Worm (Caenorhabditis elegans) whole organism, L4 larva: ENCODE results near the gene F47B7.2.

Experiments used
- F10B5.3 ChIP-seq: sonication (generic microtip); optimal IDR thresholded peaks from 2 replicates; lab custom pipeline; 2016; ENCODE audit warnings: mild to moderate bottlenecking, missing genetic modification characterization, missing compliant biosample characterization
- F37D6.2 ChIP-seq: sonication (generic microtip); optimal IDR thresholded peaks from 2 replicates; lab custom pipeline; 2016; ENCODE audit warnings: mild to moderate bottlenecking, missing genetic modification characterization, missing compliant biosample characterization
- F44E2.7 ChIP-seq: fragments of 200-800 bp; sonication (Bioruptor generic); IDR thresholded peaks from 2 replicates; pipeline ENCODE4 v2.1.2; 2022; ENCODE audit warnings: missing genetic modification characterization, missing compliant biosample characterization
- F49E8.2 ChIP-seq: sonication (generic microtip); optimal IDR thresholded peaks from 2 replicates; lab custom pipeline; 2016; ENCODE audit warnings: missing compliant biosample characterization, mild to moderate bottlenecking, missing genetic modification characterization, borderline replicate concordance
- R02D3.7 ChIP-seq: fragments of 150-350 bp; sonication (generic microtip); optimal IDR thresholded peaks from 3 replicates; lab custom pipeline; 2014; ENCODE audit warnings: missing biosample characterization, missing genetic modification characterization
- T26A8.4 ChIP-seq: fragments of 200-800 bp; sonication (Bioruptor generic); IDR thresholded peaks from 2 replicates; pipeline ENCODE4 v1.3.6; 2022; ENCODE audit warnings: missing genetic modification characterization, missing compliant biosample characterization
- Y75B8A.6 ChIP-seq: fragments of 200-800 bp; sonication (Bioruptor generic); IDR thresholded peaks from 2 replicates; pipeline ENCODE4 v1.3.6; 2022; ENCODE audit warnings: missing genetic modification reagents, missing genetic modification characterization, missing compliant biosample characterization
- ZK546.5 ChIP-seq, 2 experiments: sonication (generic microtip); optimal IDR thresholded peaks; 2 replicates each; lab custom pipeline; 2017; ENCODE audit warnings: missing biosample characterization in 2 of 2, missing genetic modification characterization in 2 of 2
- ama-1 ChIP-seq: fragments of 150-350 bp; optimal IDR thresholded peaks from 2 replicates; lab custom pipeline; 2014; ENCODE audit warnings: inconsistent platforms, mixed read lengths
- ceh-20 ChIP-seq: fragments of 200-800 bp; sonication (Bioruptor generic); IDR thresholded peaks from 2 replicates; pipeline ENCODE4 v1.3.6; 2022; ENCODE audit warnings: missing genetic modification reagents, missing genetic modification characterization, missing compliant biosample characterization
- ceh-32 ChIP-seq: sonication (generic microtip); optimal IDR thresholded peaks from 2 replicates; lab custom pipeline; 2016; ENCODE audit warnings: mild to moderate bottlenecking, missing genetic modification characterization, missing compliant biosample characterization; ENCODE audit not compliant: poor library complexity
- ceh-62 ChIP-seq: sonication (generic microtip); optimal IDR thresholded peaks from 2 replicates; lab custom pipeline; 2017; ENCODE audit warnings: missing biosample characterization, missing genetic modification characterization
- ceh-82 ChIP-seq: sonication (generic microtip); optimal IDR thresholded peaks from 2 replicates; lab custom pipeline; 2017; ENCODE audit warnings: missing biosample characterization, missing genetic modification characterization
- ces-1 ChIP-seq: fragments of 150-350 bp; sonication (generic microtip); optimal IDR thresholded peaks from 4 replicates; lab custom pipeline; 2014; ENCODE audit warnings: missing biosample characterization, missing genetic modification reagents, missing genetic modification characterization
- daf-12 ChIP-seq: fragments of 150-350 bp; optimal IDR thresholded peaks from 2 replicates; lab custom pipeline; 2014; ENCODE audit warnings: missing biosample characterization, missing genetic modification reagents, missing genetic modification characterization
- dmd-9 ChIP-seq: fragments of 200-800 bp; sonication (Bioruptor generic); IDR thresholded peaks from 2 replicates; pipeline ENCODE4 v1.3.6; 2022; ENCODE audit warnings: missing genetic modification reagents, missing genetic modification characterization, missing compliant biosample characterization
- dpl-1 ChIP-seq: fragments of 150-350 bp; optimal IDR thresholded peaks from 2 replicates; lab custom pipeline; 2014; ENCODE audit warnings: missing biosample characterization, missing genetic modification reagents, missing genetic modification characterization
- duxl-1 ChIP-seq: sonication (generic microtip); optimal IDR thresholded peaks from 2 replicates; lab custom pipeline; 2016; ENCODE audit warnings: mild to moderate bottlenecking, missing genetic modification characterization, moderate library complexity, missing compliant biosample characterization; ENCODE audit not compliant: poor library complexity
- dve-1 ChIP-seq: sonication (generic microtip); optimal IDR thresholded peaks from 2 replicates; lab custom pipeline; 2017; ENCODE audit warnings: antibody characterized with exemption, mild to moderate bottlenecking, missing genetic modification characterization, missing compliant biosample characterization; ENCODE audit not compliant: insufficient read depth
- egl-27 ChIP-seq: sonication (generic microtip); optimal IDR thresholded peaks from 3 replicates; lab custom pipeline; 2017; ENCODE audit warnings: missing biosample characterization, missing genetic modification reagents, missing genetic modification characterization
- fos-1 ChIP-seq: fragments of 150-350 bp; optimal IDR thresholded peaks from 2 replicates; lab custom pipeline; 2014; ENCODE audit warnings: missing biosample characterization, missing genetic modification characterization
- hlh-30 ChIP-seq: sonication (generic microtip); optimal IDR thresholded peaks from 2 replicates; lab custom pipeline; 2017; ENCODE audit warnings: antibody characterized with exemption, mild to moderate bottlenecking, missing genetic modification characterization, missing compliant biosample characterization; ENCODE audit not compliant: insufficient read depth
- lin-15B ChIP-seq: fragments of 150-350 bp; sonication (generic microtip); optimal IDR thresholded peaks from 3 replicates; lab custom pipeline; 2014; ENCODE audit warnings: missing biosample characterization, missing genetic modification characterization
- lin-39 ChIP-seq: fragments of 150-350 bp; optimal IDR thresholded peaks from 2 replicates; lab custom pipeline; 2014; ENCODE audit warnings: missing biosample characterization, missing genetic modification reagents, missing genetic modification characterization
- madf-9 ChIP-seq: fragments of 200-800 bp; sonication (Bioruptor generic); conservative IDR thresholded peaks from 2 replicates; pipeline ENCODE4 v1.3.6; 2022; ENCODE audit warnings: missing genetic modification reagents, missing genetic modification characterization, missing compliant biosample characterization
- mdl-1 ChIP-seq, 2 experiments: fragments of 150-350 bp in 1 of 2; sonication (generic microtip) in 1 of 2; optimal IDR thresholded peaks; 2 replicates each; lab custom pipeline; 2014 to 2017; ENCODE audit warnings: missing biosample characterization in 2 of 2, missing genetic modification characterization in 2 of 2
- mep-1 ChIP-seq: fragments of 150-350 bp; sonication (generic microtip); optimal IDR thresholded peaks from 3 replicates; lab custom pipeline; 2014; ENCODE audit warnings: missing biosample characterization, missing genetic modification characterization
- mes-2 ChIP-seq: sonication (generic microtip); optimal IDR thresholded peaks from 2 replicates; lab custom pipeline; 2016; ENCODE audit warnings: missing genotype, mild to moderate bottlenecking, missing genetic modification characterization, missing compliant biosample characterization; ENCODE audit not compliant: poor library complexity, severe bottlenecking
- nhr-111 ChIP-seq: fragments of 200-800 bp; sonication (Bioruptor generic); optimal IDR thresholded peaks from 2 replicates; lab custom pipeline; 2018; ENCODE audit warnings: mild to moderate bottlenecking, missing genetic modification characterization, missing compliant biosample characterization
- nhr-237 ChIP-seq: sonication (generic microtip); optimal IDR thresholded peaks from 2 replicates; lab custom pipeline; 2017; ENCODE audit warnings: missing biosample characterization, missing genetic modification characterization
- nhr-28 ChIP-seq: fragments of 150-350 bp; optimal IDR thresholded peaks from 2 replicates; lab custom pipeline; 2014; ENCODE audit warnings: missing biosample characterization, missing genetic modification characterization
- nhr-41 ChIP-seq: fragments of 200-800 bp; sonication (Bioruptor generic); IDR thresholded peaks from 2 replicates; pipeline ENCODE4 v1.3.6; 2022; ENCODE audit warnings: missing genetic modification reagents, missing genetic modification characterization, missing compliant biosample characterization
- pha-4 ChIP-seq, 2 experiments: fragments of 150-350 bp in 1 of 2; fragments of 200-800 bp in 1 of 2; sonication (Bioruptor generic) in 1 of 2; IDR thresholded peaks in 1 of 2; optimal IDR thresholded peaks in 1 of 2; 2 replicates each; pipeline versions ENCODE4 v1.3.6 to Lab custom; 2014 to 2022; ENCODE audit warnings: missing genetic modification characterization in 2 of 2, missing genetic modification reagents in 2 of 2, missing biosample characterization in 1 of 2, missing compliant biosample characterization in 1 of 2
- pqm-1 ChIP-seq: sonication (generic microtip); optimal IDR thresholded peaks from 2 replicates; lab custom pipeline; 2017; ENCODE audit warnings: missing biosample characterization, missing genetic modification characterization
- rbr-2 ChIP-seq: sonication (generic microtip); optimal IDR thresholded peaks from 2 replicates; lab custom pipeline; 2016; ENCODE audit warnings: missing genotype, missing genetic modification characterization, missing compliant biosample characterization
- saeg-2 ChIP-seq: fragments of 200-800 bp; sonication (Bioruptor generic); IDR thresholded peaks from 2 replicates; pipeline ENCODE4 v1.3.6; 2022; ENCODE audit warnings: missing genetic modification reagents, missing genetic modification characterization, missing compliant biosample characterization
- sdz-12 ChIP-seq: fragments of 200-800 bp; sonication (Bioruptor generic); optimal IDR thresholded peaks from 2 replicates; lab custom pipeline; 2018; ENCODE audit warnings: mild to moderate bottlenecking, missing genetic modification characterization, missing compliant biosample characterization
- snpc-1.2 ChIP-seq: fragments of 200-800 bp; sonication (Bioruptor generic); IDR thresholded peaks from 2 replicates; pipeline ENCODE4 v1.3.6; 2022; ENCODE audit warnings: missing genetic modification reagents, missing genetic modification characterization, missing compliant biosample characterization
- snpc-4 ChIP-seq: fragments of 150-350 bp; optimal IDR thresholded peaks from 2 replicates; lab custom pipeline; 2014; ENCODE audit warnings: missing biosample characterization, missing genetic modification characterization
- unc-130 ChIP-seq: sonication (generic microtip); optimal IDR thresholded peaks from 2 replicates; lab custom pipeline; 2016; ENCODE audit warnings: missing genetic modification reagents, missing genetic modification characterization, missing compliant biosample characterization
- unc-39 ChIP-seq: sonication (generic microtip); optimal IDR thresholded peaks from 2 replicates; lab custom pipeline; 2017; ENCODE audit warnings: missing biosample characterization, missing genetic modification characterization
- vab-7 ChIP-seq: fragments of 200-800 bp; sonication (Bioruptor generic); IDR thresholded peaks from 2 replicates; pipeline ENCODE4 v1.3.6; 2022; ENCODE audit warnings: missing genetic modification reagents, missing genetic modification characterization, missing compliant biosample characterization
- zfp-2 ChIP-seq: sonication (generic microtip); optimal IDR thresholded peaks from 2 replicates; lab custom pipeline; 2016; ENCODE audit warnings: mild to moderate bottlenecking, missing genetic modification characterization, missing compliant biosample characterization
- zfp-3 ChIP-seq: fragments of 200-800 bp; sonication (Bioruptor generic); conservative IDR thresholded peaks from 2 replicates; pipeline ENCODE4 v1.3.6; 2022; ENCODE audit warnings: missing genetic modification reagents, missing genetic modification characterization, missing compliant biosample characterization

The F47B7.2 gene

DNA sequence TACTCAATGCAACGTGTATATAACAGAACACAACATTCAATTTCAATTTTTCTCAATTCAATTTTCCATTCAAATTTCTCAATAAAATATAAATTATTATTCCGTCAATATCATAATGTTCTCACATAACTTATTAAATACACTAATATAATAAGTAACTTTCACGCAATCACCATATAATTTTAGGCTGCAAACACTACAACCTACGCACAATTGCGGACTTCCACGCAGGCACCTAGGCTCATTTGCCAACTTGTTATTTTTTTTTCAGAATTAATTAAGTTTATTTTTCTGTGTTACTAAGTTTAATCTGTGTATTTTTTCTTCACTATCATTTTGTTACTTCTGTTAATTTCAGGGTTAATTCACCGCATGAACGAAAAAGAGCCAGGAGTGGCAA, at the start of gene F47B7.2:
TSS of gene F47B7.2 (plus strand) at position 358 of the 400 bp plus-strand sequence.
- peak; percentile 10 for TF ChIP-seq rbr-2 (tag; lab: Kevin White, UChicago)
- no peak for TF ChIP-seq sdz-12 (GFP tag; lab: Kevin White, UChicago)
- no peak for TF ChIP-seq F37D6.2 (tag; lab: Kevin White, UChicago)
- no peak for TF ChIP-seq T26A8.4 (GFP tag; lab: Robert Waterston, UW)
- TF ChIP-seq fos-1 (tag; lab: Kevin White, UChicago), result no peak
- TF ChIP-seq F49E8.2, result no peak
- no peak for TF ChIP-seq pqm-1 (tag; lab: Kevin White, UChicago)
- TF ChIP-seq dpl-1 (GFP tag; lab: Kevin White, UChicago), result no peak
- peak; percentile 31 for TF ChIP-seq ces-1 (GFP tag; lab: Kevin White, UChicago)
- TF ChIP-seq mes-2 (tag; lab: Kevin White, UChicago), result peak; percentile 40
- no peak for TF ChIP-seq madf-9

DNA sequence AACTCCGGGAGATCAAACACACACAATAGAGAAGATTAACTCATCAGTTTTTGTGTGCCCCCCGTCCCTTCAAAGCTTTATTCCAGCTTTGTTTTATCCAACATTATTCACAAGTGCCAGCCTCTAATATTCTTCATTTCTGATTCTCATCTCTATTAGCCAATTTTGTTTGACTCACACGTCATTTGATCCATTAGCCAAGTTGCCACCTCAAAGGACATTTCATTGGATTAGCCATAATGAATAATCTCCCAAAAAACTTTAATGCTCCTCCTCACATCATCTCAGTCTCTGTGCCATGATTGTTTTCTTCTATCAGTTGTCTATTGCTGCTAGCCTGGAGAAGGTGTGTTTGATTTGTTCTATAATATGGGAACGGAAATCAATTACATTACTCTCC, 47.1 kb upstream of the F47B7.2 start:
- no peak for TF ChIP-seq ceh-82 (tag; lab: Kevin White, UChicago)
- no peak for TF ChIP-seq F44E2.7 (GFP tag; lab: Robert Waterston, UW)
- TF ChIP-seq ama-1, result no peak
- TF ChIP-seq zfp-3 (GFP tag; lab: Robert Waterston, UW), result no peak
- TF ChIP-seq egl-27, result no peak
- TF ChIP-seq pha-4 (GFP tag; IDR thresholded peaks at IDR 0.05; lab: Robert Waterston, UW), result no peak
- no peak for TF ChIP-seq pha-4 (tag; optimal IDR thresholded peaks at IDR 0.05; lab: Kevin White, UChicago)
- TF ChIP-seq vab-7, result no peak
- no peak for TF ChIP-seq nhr-237 (tag; lab: Kevin White, UChicago)
- no peak for TF ChIP-seq F10B5.3 (tag; lab: Kevin White, UChicago)
- no peak for TF ChIP-seq duxl-1 (tag; lab: Kevin White, UChicago)
- no peak for TF ChIP-seq lin-15B (tag; lab: Kevin White, UChicago)
- TF ChIP-seq unc-39 (tag; lab: Kevin White, UChicago), result no peak
- no peak for TF ChIP-seq rbr-2 (tag; lab: Kevin White, UChicago)
- TF ChIP-seq sdz-12 (GFP tag; lab: Kevin White, UChicago), result no peak

DNA sequence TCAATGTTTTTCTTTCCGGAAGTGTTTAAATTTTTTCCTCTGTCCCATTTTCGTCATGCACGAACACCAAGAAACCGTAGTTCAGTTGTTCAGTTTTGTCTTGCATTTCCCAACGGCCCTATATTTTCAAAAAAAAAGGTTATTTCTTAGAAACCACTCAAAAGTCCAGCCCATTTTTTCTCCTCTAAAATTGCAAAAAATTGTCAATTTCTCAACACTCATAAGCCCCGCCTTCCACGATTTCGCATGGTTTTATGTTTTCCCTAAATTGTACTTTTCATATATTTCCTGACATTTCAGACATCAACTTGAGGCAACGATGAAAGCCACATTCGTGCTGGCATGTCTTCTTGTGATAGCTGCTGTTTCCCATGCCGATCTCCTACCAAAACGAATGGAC, 45.3 kb upstream of the F47B7.2 start, which contains the start of gene nlp-1:
TSS of gene nlp-1 (plus strand) at position 301 of the 400 bp plus-strand sequence.
- TF ChIP-seq mep-1 (tag; lab: Kevin White, UChicago) (no peak), fos-1 (tag; lab: Kevin White, UChicago) (no peak), nhr-41 (no peak), ZK546.5 (tag; optimal IDR thresholded peaks at IDR 0.05; lab: Kevin White, UChicago) (no peak), ceh-20 (no peak), nhr-111 (GFP tag; lab: Kevin White, UChicago) (no peak), snpc-1.2 (GFP tag; lab: Robert Waterston, UW) (no peak), lin-39 (tag; lab: Kevin White, UChicago) (no peak), dpl-1 (GFP tag; lab: Kevin White, UChicago) (no peak), pqm-1 (tag; lab: Kevin White, UChicago) (no peak), sdz-12 (GFP tag; lab: Kevin White, UChicago) (no peak), dve-1 (no peak), ces-1 (GFP tag; lab: Kevin White, UChicago) (no peak), zfp-2 (tag; lab: Kevin White, UChicago) (no peak), dmd-9 (GFP tag; lab: Robert Waterston, UW) (no peak), Y75B8A.6 (GFP tag; lab: Robert Waterston, UW) (no peak), mdl-1 (tag; optimal IDR thresholded peaks at IDR 0.05; lab: Kevin White, UChicago) (no peak)

DNA sequence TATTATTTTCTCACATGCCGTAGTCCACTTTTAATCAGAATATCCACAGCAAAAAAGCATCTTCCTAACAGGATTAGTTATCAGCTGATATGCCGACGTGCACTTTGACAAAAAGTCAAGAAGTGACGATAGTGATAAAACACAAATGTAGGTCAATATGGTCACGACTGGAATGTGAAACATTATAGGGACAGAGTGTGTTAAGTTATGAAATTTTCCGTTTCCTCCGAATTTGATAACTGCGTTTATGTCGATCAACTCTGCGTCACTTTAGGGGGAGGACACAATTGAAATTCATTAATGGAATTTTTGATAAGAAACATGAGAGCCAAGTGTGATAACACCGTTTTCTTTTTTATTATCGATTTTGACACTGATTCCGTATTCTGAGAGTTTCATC, 43.6 kb upstream of the F47B7.2 start, which contains the start of gene aex-4:
TSS of gene aex-4 (plus strand) at position 312 of the 400 bp plus-strand sequence.
- TF ChIP-seq lin-15B (tag; lab: Kevin White, UChicago) (no peak), sdz-12 (GFP tag; lab: Kevin White, UChicago) (no peak), ceh-82 (tag; lab: Kevin White, UChicago) (no peak), F10B5.3 (tag; lab: Kevin White, UChicago) (no peak), saeg-2 (no peak), F44E2.7 (GFP tag; lab: Robert Waterston, UW) (no peak), snpc-1.2 (GFP tag; lab: Robert Waterston, UW) (no peak), nhr-28 (tag; lab: Kevin White, UChicago) (peak; percentile 93), nhr-111 (GFP tag; lab: Kevin White, UChicago) (no peak), F37D6.2 (tag; lab: Kevin White, UChicago) (no peak), unc-39 (tag; lab: Kevin White, UChicago) (no peak), egl-27 (no peak), unc-130 (no peak), ceh-32 (tag; lab: Kevin White, UChicago) (no peak), snpc-4 (tag; lab: Kevin White, UChicago) (no peak), daf-12 (tag; lab: Kevin White, UChicago) (no peak), R02D3.7 (tag; lab: Kevin White, UChicago) (no peak), hlh-30 (tag; lab: Kevin White, UChicago) (peak; percentile 35), ceh-62 (tag; lab: Kevin White, UChicago) (no peak)
